Fruit fly (Drosophila melanogaster) whole organism, embryonic: ENCODE measurements around the gene CG7601.

Experiments used
- Antp ChIP-seq: fragments of 200-800 bp; sonication (Bioruptor generic); optimal IDR thresholded peaks from 3 replicates; lab custom pipeline; 2016; ENCODE audit warnings: missing biosample characterization, missing genetic modification characterization
- Asciz ChIP-seq: fragments of 200-800 bp; sonication (Bioruptor generic); optimal IDR thresholded peaks from 2 replicates; lab custom pipeline; 2017; ENCODE audit warnings: missing biosample characterization, mild to moderate bottlenecking, missing genetic modification characterization, missing genetic modification reagents
- CG10274 ChIP-seq: fragments of 200-800 bp; sonication (Bioruptor generic); optimal IDR thresholded peaks from 3 replicates; lab custom pipeline; 2017; ENCODE audit warnings: missing biosample characterization, mild to moderate bottlenecking, missing genetic modification characterization
- CG10959 ChIP-seq: fragments of 200-800 bp; sonication (Bioruptor generic); IDR thresholded peaks from 2 replicates; pipeline ENCODE4 v1.3.6; 2022; ENCODE audit warnings: missing biosample characterization, missing genetic modification characterization
- CG11723 ChIP-seq: fragments of 200-800 bp; sonication (Bioruptor generic); optimal IDR thresholded peaks from 2 replicates; lab custom pipeline; 2017; ENCODE audit warnings: missing biosample characterization, mild to moderate bottlenecking, missing genetic modification characterization
- CG12155 ChIP-seq: fragments of 200-800 bp; sonication (Bioruptor generic); optimal IDR thresholded peaks from 3 replicates; lab custom pipeline; 2016; ENCODE audit warnings: missing biosample characterization, missing genetic modification characterization
- CG13287 ChIP-seq: fragments of 200-800 bp; sonication (Bioruptor generic); IDR thresholded peaks from 2 replicates; pipeline ENCODE4 v1.3.6; 2022; ENCODE audit warnings: missing biosample characterization, missing genetic modification characterization; ENCODE audit not compliant: partially characterized antibody
- CG14965 ChIP-seq: fragments of 200-800 bp; sonication (Bioruptor generic); optimal IDR thresholded peaks from 2 replicates; lab custom pipeline; 2016; ENCODE audit warnings: missing biosample characterization, missing genetic modification characterization, borderline replicate concordance
- CG15601 ChIP-seq: fragments of 200-800 bp; sonication (Bioruptor generic); optimal IDR thresholded peaks from 3 replicates; lab custom pipeline; 2019; ENCODE audit warnings: missing biosample characterization, mild to moderate bottlenecking, missing genetic modification characterization, moderate library complexity
- CG15696 ChIP-seq: fragments of 200-800 bp; sonication (Bioruptor generic); optimal IDR thresholded peaks from 2 replicates; lab custom pipeline; 2019; ENCODE audit warnings: missing biosample characterization, mild to moderate bottlenecking, missing genetic modification characterization, moderate library complexity
- CG16813 ChIP-seq: fragments of 200-800 bp; sonication (Bioruptor generic); IDR thresholded peaks from 3 replicates; pipeline ENCODE4 v1.3.6; 2022; ENCODE audit warnings: missing biosample characterization, missing genetic modification characterization; ENCODE audit not compliant: partially characterized antibody
- CG17328 ChIP-seq: fragments of 200-800 bp; sonication (Bioruptor generic); IDR thresholded peaks from 2 replicates; pipeline ENCODE4 v1.3.6; 2022; ENCODE audit warnings: missing biosample characterization, missing genetic modification characterization
- CG2678 ChIP-seq: fragments of 200-800 bp; sonication (Bioruptor generic); optimal IDR thresholded peaks from 3 replicates; lab custom pipeline; 2019; ENCODE audit warnings: missing biosample characterization, mild to moderate bottlenecking, missing genetic modification characterization, moderate library complexity
- CG32772 ChIP-seq: fragments of 200-800 bp; sonication (Bioruptor generic); IDR thresholded peaks from 2 replicates; pipeline ENCODE4 v1.3.6; 2022; ENCODE audit warnings: missing biosample characterization, missing genetic modification characterization
- CG4820 ChIP-seq: fragments of 200-800 bp; sonication (Bioruptor generic); optimal IDR thresholded peaks from 3 replicates; lab custom pipeline; 2016; ENCODE audit warnings: missing biosample characterization, missing genetic modification characterization
- CG6791 ChIP-seq: fragments of 200-800 bp; sonication (Bioruptor generic); IDR thresholded peaks from 3 replicates; pipeline ENCODE4 v1.3.6; 2022; ENCODE audit warnings: missing biosample characterization, missing genetic modification characterization; ENCODE audit not compliant: partially characterized antibody
- CG9609 ChIP-seq: fragments of 200-800 bp; sonication (Bioruptor generic); optimal IDR thresholded peaks from 3 replicates; lab custom pipeline; 2016; ENCODE audit warnings: missing biosample characterization, missing genetic modification characterization
- CTCF ChIP-seq: fragments of 200-800 bp; sonication (Bioruptor generic); optimal IDR thresholded peaks from 2 replicates; lab custom pipeline; 2017; ENCODE audit warnings: missing biosample characterization, mild to moderate bottlenecking, missing genetic modification characterization, moderate library complexity
- CoRest ChIP-seq: fragments of 200-800 bp; sonication (Bioruptor generic); optimal IDR thresholded peaks from 3 replicates; lab custom pipeline; 2018; ENCODE audit warnings: missing biosample characterization, mild to moderate bottlenecking, missing genetic modification characterization, moderate library complexity
- Doc3 ChIP-seq: fragments of 200-800 bp; sonication (Bioruptor generic); IDR thresholded peaks from 3 replicates; pipeline ENCODE4 v1.3.6; 2022; ENCODE audit warnings: missing biosample characterization, missing genetic modification characterization; ENCODE audit not compliant: partially characterized antibody
- Elba2 ChIP-seq: fragments of 200-800 bp; sonication (Bioruptor generic); optimal IDR thresholded peaks from 3 replicates; lab custom pipeline; 2016; ENCODE audit warnings: missing biosample characterization, missing genetic modification characterization
- HmgZ ChIP-seq: fragments of 200-800 bp; sonication (Bioruptor generic); optimal IDR thresholded peaks from 2 replicates; lab custom pipeline; 2018; ENCODE audit warnings: missing biosample characterization, mild to moderate bottlenecking, missing genetic modification characterization
- Lim3 ChIP-seq: fragments of 200-800 bp; sonication (Bioruptor generic); IDR thresholded peaks from 2 replicates; pipeline ENCODE4 v1.3.6; 2022; ENCODE audit warnings: missing biosample characterization, missing genetic modification characterization
- MBD-R2 ChIP-seq: fragments of 200-800 bp; sonication (Bioruptor generic); IDR thresholded peaks from 2 replicates; pipeline ENCODE4 v1.3.6; 2022; ENCODE audit warnings: missing biosample characterization, missing genetic modification characterization
- Neu2 ChIP-seq: fragments of 200-800 bp; sonication (Bioruptor generic); optimal IDR thresholded peaks from 3 replicates; lab custom pipeline; 2016; ENCODE audit warnings: missing biosample characterization, missing genetic modification characterization, borderline replicate concordance
- Oli ChIP-seq: fragments of 200-800 bp; sonication (Bioruptor generic); optimal IDR thresholded peaks from 2 replicates; lab custom pipeline; 2018; ENCODE audit warnings: missing biosample characterization, mild to moderate bottlenecking, missing genetic modification characterization, moderate library complexity
- Pdp1 ChIP-seq, 2 experiments: fragments of 200-800 bp; sonication (Bioruptor generic); optimal IDR thresholded peaks; 3 replicates each; lab custom pipeline; 2016; ENCODE audit warnings: missing biosample characterization in 2 of 2, missing genetic modification characterization in 2 of 2, mild to moderate bottlenecking in 1 of 2, moderate library complexity in 1 of 2
- Ptx1 ChIP-seq: fragments of 200-800 bp; sonication (Bioruptor generic); IDR thresholded peaks from 2 replicates; pipeline ENCODE4 v1.3.6; 2022; ENCODE audit warnings: missing biosample characterization, missing genetic modification characterization
- ara ChIP-seq: fragments of 200-800 bp; sonication (Bioruptor generic); IDR thresholded peaks from 2 replicates; pipeline ENCODE4 v1.3.6; 2022; ENCODE audit warnings: missing biosample characterization, missing genetic modification characterization
- ci ChIP-seq: fragments of 200-800 bp; sonication (Bioruptor generic); IDR thresholded peaks from 3 replicates; pipeline ENCODE4 v1.3.6; 2022; ENCODE audit warnings: missing biosample characterization, missing genetic modification characterization
- dm ChIP-seq: fragments of 200-800 bp; sonication (Bioruptor generic); optimal IDR thresholded peaks from 3 replicates; lab custom pipeline; 2016; ENCODE audit warnings: missing biosample characterization, missing genetic modification characterization
- dpn ChIP-seq, 2 experiments: fragments of 200-800 bp; sonication (Bioruptor generic); optimal IDR thresholded peaks; 3 replicates each; lab custom pipeline; 2016; ENCODE audit warnings: missing biosample characterization in 2 of 2, missing genetic modification characterization in 2 of 2
- gcm2 ChIP-seq: fragments of 200-800 bp; sonication (Bioruptor generic); optimal IDR thresholded peaks from 2 replicates; lab custom pipeline; 2016; ENCODE audit warnings: missing biosample characterization, missing genetic modification characterization
- gem ChIP-seq: fragments of 200-800 bp; sonication (Bioruptor generic); optimal IDR thresholded peaks from 2 replicates; lab custom pipeline; 2019; ENCODE audit warnings: missing biosample characterization, mild to moderate bottlenecking, missing genetic modification characterization, moderate library complexity
- hb ChIP-seq: fragments of 200-800 bp; sonication (Bioruptor generic); IDR thresholded peaks from 3 replicates; pipeline ENCODE4 v1.3.6; 2022; ENCODE audit warnings: missing biosample characterization, missing genetic modification characterization; ENCODE audit not compliant: partially characterized antibody
- hkb ChIP-seq, 2 experiments: fragments of 200-800 bp in 1 of 2; fragments of >200 bp in 1 of 2; sonication (Bioruptor generic) in 1 of 2; IDR thresholded peaks in 1 of 2; optimal IDR thresholded peaks in 1 of 2; 2 replicates each; pipeline versions ENCODE4 v1.3.6 to Lab custom; 2017 to 2022; ENCODE audit warnings: missing biosample characterization in 1 of 2, missing genetic modification characterization in 1 of 2
- insv ChIP-seq, 2 experiments: fragments of 200-800 bp; sonication (Bioruptor generic); optimal IDR thresholded peaks; 3 replicates each; lab custom pipeline; 2016 to 2018; ENCODE audit warnings: missing biosample characterization in 2 of 2, missing genetic modification characterization in 2 of 2
- jing ChIP-seq: fragments of 200-800 bp; sonication (Bioruptor generic); optimal IDR thresholded peaks from 2 replicates; lab custom pipeline; 2018; ENCODE audit warnings: missing biosample characterization, mild to moderate bottlenecking, missing genetic modification characterization
- jumu ChIP-seq: fragments of 200-800 bp; sonication (Bioruptor generic); optimal IDR thresholded peaks from 3 replicates; lab custom pipeline; 2016; ENCODE audit warnings: missing biosample characterization, missing genetic modification characterization
- lbe ChIP-seq: fragments of 200-800 bp; sonication (Bioruptor generic); optimal IDR thresholded peaks from 2 replicates; lab custom pipeline; 2016; ENCODE audit warnings: missing biosample characterization, mild to moderate bottlenecking, missing genetic modification characterization
- lola ChIP-seq, 3 experiments: fragments of >200 bp in 2 of 3; fragments of 200-800 bp in 1 of 3; sonication (Bioruptor generic) in 1 of 3; optimal IDR thresholded peaks; 2 replicates each; lab custom pipeline; 2017 to 2019; ENCODE audit warnings: missing biosample characterization in 3 of 3, missing genetic modification characterization in 3 of 3, mild to moderate bottlenecking in 1 of 3, moderate library complexity in 1 of 3
- mirr ChIP-seq: fragments of 200-800 bp; sonication (Bioruptor generic); optimal IDR thresholded peaks from 3 replicates; lab custom pipeline; 2018; ENCODE audit warnings: missing biosample characterization, mild to moderate bottlenecking, missing genetic modification characterization
- pros ChIP-seq: fragments of 200-800 bp; sonication (Bioruptor generic); optimal IDR thresholded peaks from 3 replicates; lab custom pipeline; 2019; ENCODE audit warnings: missing biosample characterization, mild to moderate bottlenecking, missing genetic modification characterization, moderate library complexity
- salm ChIP-seq: fragments of 200-800 bp; sonication (Bioruptor generic); optimal IDR thresholded peaks from 2 replicates; lab custom pipeline; 2018; ENCODE audit warnings: missing biosample characterization, mild to moderate bottlenecking, missing genetic modification characterization
- sim ChIP-seq: fragments of 200-800 bp; sonication (Bioruptor generic); IDR thresholded peaks from 2 replicates; pipeline ENCODE4 v1.3.6; 2022; ENCODE audit warnings: missing biosample characterization, missing genetic modification characterization
- sob ChIP-seq: fragments of 200-800 bp; sonication (Bioruptor generic); IDR thresholded peaks from 2 replicates; pipeline ENCODE4 v1.3.6; 2022; ENCODE audit warnings: missing biosample characterization, missing genetic modification characterization
- tll ChIP-seq, 2 experiments: fragments of 200-800 bp in 1 of 2; fragments of >200 bp in 1 of 2; sonication (Bioruptor generic) in 1 of 2; optimal IDR thresholded peaks; 2 replicates each; lab custom pipeline; 2017 to 2019; ENCODE audit warnings: missing biosample characterization in 2 of 2, missing genetic modification characterization in 2 of 2, mild to moderate bottlenecking in 1 of 2, moderate library complexity in 1 of 2
- ttk ChIP-seq: fragments of 200-800 bp; sonication (Bioruptor generic); IDR thresholded peaks from 2 replicates; pipeline ENCODE4 v2.1.2; 2022; ENCODE audit warnings: missing biosample characterization, missing genetic modification characterization

The CG7601 gene

DNA sequence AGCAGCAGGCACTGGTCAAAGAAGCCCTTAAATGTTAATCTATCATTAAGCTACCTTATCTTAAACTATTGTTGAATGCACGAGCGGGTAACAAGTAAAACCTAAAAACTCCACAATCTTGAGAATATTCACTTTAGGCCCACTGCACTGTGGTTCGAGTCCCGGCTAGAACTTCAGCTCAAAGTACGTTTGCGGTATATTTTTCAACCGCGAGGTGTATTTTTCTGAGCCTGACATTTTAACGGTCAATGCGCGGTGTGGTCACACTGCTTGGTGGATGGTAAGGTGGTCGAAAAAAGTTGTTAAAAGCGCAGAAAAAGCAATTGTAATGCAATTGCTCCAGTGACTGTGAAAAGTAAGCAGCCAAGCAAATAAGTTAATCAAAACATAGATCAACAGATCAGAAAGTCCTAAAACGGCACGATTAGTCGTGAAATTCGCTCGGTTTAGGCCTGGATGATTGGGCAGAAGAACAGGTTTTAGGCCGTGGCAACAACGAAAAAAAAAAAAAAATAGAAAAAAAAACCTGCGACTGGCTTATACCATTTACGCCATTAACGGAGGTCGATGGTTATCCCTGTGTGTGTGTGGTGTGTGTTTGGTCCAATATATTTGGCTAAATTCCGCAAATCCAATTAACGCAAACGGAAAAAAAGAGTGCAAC is 10.8 kb downstream of the CG7601 start, which contains the start of gene Kul (continued):
- TF ChIP-seq Neu2 (GFP tag; lab: Kevin White, UChicago) (no peak), ara (GFP tag; lab: Robert Waterston, UW) (0 out of 2 replicates have a peak, but pooled peaks have one; percentile 16), hb (GFP tag; lab: Robert Waterston, UW) (no peak), Antp (GFP tag; lab: Kevin White, UChicago) (no peak), CG6791 (GFP tag; lab: Robert Waterston, UW) (peak; percentile 61; the same call in 1 of the 3 replicates), tll (GFP tag; optimal IDR thresholded peaks at IDR 0.05; lab: Kevin White, UChicago) (no peak), sob (peak; percentile 44), dpn (GFP tag; optimal IDR thresholded peaks at IDR 0.05; lab: Kevin White, UChicago) (peak; percentile 5 to 41), jing (no peak), lola (GFP tag; optimal IDR thresholded peaks at IDR 0.05; lab: Kevin White, UChicago) (no peak), mirr (no peak), ttk (no peak), pros (GFP tag; lab: Kevin White, UChicago) (no peak), gem (tag; lab: Kevin White, UChicago) (no peak), CG13287 (GFP tag; lab: Robert Waterston, UW) (peak; percentile 20; the same call in 1 of the 2 replicates), hkb (optimal IDR thresholded peaks at IDR 0.05; lab: Kevin White, UChicago) (no peak), hkb (GFP tag; IDR thresholded peaks at IDR 0.05; lab: Robert Waterston, UW) (0 out of 2 replicates have a peak, but pooled peaks have one; percentile 20), MBD-R2 (GFP tag; lab: Robert Waterston, UW) (peak; percentile 49), dm (GFP tag; lab: Kevin White, UChicago) (peak; percentile 26), CoRest (tag; lab: Kevin White, UChicago) (peak; percentile 42), Ptx1 (GFP tag; lab: Robert Waterston, UW) (peak; percentile 28; the same call in 1 of the 2 replicates), CTCF (peak; percentile 27), salm (tag; lab: Kevin White, UChicago) (no peak), gcm2 (GFP tag; lab: Kevin White, UChicago) (peak; percentile 9), Doc3 (GFP tag; lab: Robert Waterston, UW) (no peak), CG4820 (GFP tag; lab: Kevin White, UChicago) (no peak), Elba2 (no peak), HmgZ (tag; lab: Kevin White, UChicago) (peak; percentile 48), jumu (GFP tag; lab: Kevin White, UChicago) (peak; percentile 56), CG11723 (GFP tag; lab: Kevin White, UChicago) (no peak), CG16813 (GFP tag; lab: Robert Waterston, UW) (peak; percentile 50; the same call in 2 of the 3 replicates), sim (GFP tag; lab: Robert Waterston, UW) (no peak), CG32772 (peak; percentile 72), Lim3 (no peak), lbe (GFP tag; lab: Kevin White, UChicago) (no peak), CG10274 (GFP tag; lab: Kevin White, UChicago) (no peak), CG14965 (GFP tag; lab: Kevin White, UChicago) (no peak), Asciz (no peak), CG2678 (no peak), ci (GFP tag; lab: Robert Waterston, UW) (0 out of 3 replicates have a peak, but pooled peaks have one; percentile 18), CG10959 (no peak), insv (GFP tag; optimal IDR thresholded peaks at IDR 0.05; lab: Kevin White, UChicago) (peak in 1 of 2 experiments; percentile 14), CG17328 (GFP tag; lab: Robert Waterston, UW) (no peak), Oli (tag; lab: Kevin White, UChicago) (no peak), CG12155 (peak; percentile 12), CG9609 (GFP tag; lab: Kevin White, UChicago) (peak; percentile 20), CG15696 (tag; lab: Kevin White, UChicago) (peak; percentile 2), Pdp1 (GFP tag; optimal IDR thresholded peaks at IDR 0.05; lab: Kevin White, UChicago) (no peak), CG15601 (tag; lab: Kevin White, UChicago) (no peak)
